Worm (Caenorhabditis elegans): ENCODE results near the gene K11H12.3.

DNA sequence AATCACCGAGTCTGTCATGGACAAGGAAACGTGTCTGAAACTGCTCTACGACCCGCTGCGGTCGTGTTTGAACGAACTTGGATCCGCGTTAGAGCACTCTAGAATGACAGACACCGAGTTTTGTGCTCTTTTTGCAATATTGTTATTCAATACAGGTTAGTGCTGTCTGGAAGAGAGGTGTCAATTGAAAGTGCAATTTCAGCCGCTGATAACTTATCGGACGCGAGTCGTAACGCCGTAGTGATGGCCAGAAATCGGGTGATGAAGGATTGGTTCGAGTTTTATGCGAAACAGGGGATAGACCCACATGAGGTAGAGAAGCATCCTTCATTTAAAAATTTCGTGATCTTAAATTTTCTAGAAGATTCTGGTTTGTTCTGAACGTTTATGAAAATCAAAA lies 41.4 kb downstream of the K11H12.3 start:
- TF ChIP-seq skn-1 (tag; optimal IDR thresholded peaks at IDR 0.05), result no peak
- TF ChIP-seq egl-43 (GFP tag; IDR thresholded peaks at IDR 0.05), result no peak
- no peak for TF ChIP-seq lsy-2 (tag; optimal IDR thresholded peaks at IDR 0.05)

Measured in whole organism, L4 larva.